Worm (Caenorhabditis elegans): Measurements from ENCODE around the gene stn-2.

DNA sequence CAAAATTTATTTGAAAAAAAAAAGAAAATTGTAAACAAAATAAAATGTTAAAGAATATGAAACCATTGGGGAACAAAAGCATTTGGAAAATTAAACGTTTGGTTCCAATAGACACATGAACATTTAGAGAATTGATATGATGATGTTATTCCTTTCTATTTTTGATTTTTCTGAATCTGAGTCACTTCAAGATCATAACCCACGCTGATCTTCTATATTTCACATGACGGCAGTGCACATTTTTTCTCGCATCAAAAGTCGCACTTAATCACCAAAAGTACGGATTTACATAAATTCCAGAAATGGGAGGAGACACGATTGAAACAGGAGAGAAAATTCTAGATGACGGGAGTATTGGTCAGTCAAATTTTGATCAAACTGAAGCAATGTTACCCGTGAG is 7.7 kb downstream of the stn-2 start, which contains the start of gene F27D9.2:
- TF ChIP-seq blmp-1 (tag; optimal IDR thresholded peaks at IDR 0.05): no peak
- no peak for TF ChIP-seq xbp-1 (tag; optimal IDR thresholded peaks at IDR 0.05)
- no peak for TF ChIP-seq zag-1 (tag; optimal IDR thresholded peaks at IDR 0.05)
- TF ChIP-seq elt-2 (tag; optimal IDR thresholded peaks at IDR 0.05): no peak
- TF ChIP-seq fkh-10 (GFP tag; optimal IDR thresholded peaks at IDR 0.05): no peak
- TF ChIP-seq ama-1 (optimal IDR thresholded peaks at IDR 0.05): no peak

Measured in whole organism, L1 larva.